Fruit fly (Drosophila melanogaster) whole organism, prepupa: Measurements from ENCODE around the gene Jhbp2.

Source experiments
- CG10631 ChIP-seq: fragments of 200-800 bp; sonication (Bioruptor generic); optimal IDR thresholded peaks from 2 replicates; lab custom pipeline; 2016; ENCODE audit warnings: missing biosample characterization, missing genetic modification characterization
- CG10669 ChIP-seq: fragments of 200-800 bp; sonication (Bioruptor generic); optimal IDR thresholded peaks from 3 replicates; lab custom pipeline; 2018; ENCODE audit warnings: missing biosample characterization, mild to moderate bottlenecking, missing genetic modification characterization, moderate library complexity
- CG11294 ChIP-seq: fragments of 200-800 bp; sonication (Bioruptor generic); IDR thresholded peaks from 2 replicates; pipeline ENCODE4 v1.3.6; 2022; ENCODE audit warnings: missing biosample characterization, missing genetic modification characterization
- CG11902 ChIP-seq: fragments of 200-800 bp; sonication (Bioruptor generic); optimal IDR thresholded peaks from 3 replicates; lab custom pipeline; 2016; ENCODE audit warnings: missing biosample characterization, missing genetic modification characterization
- CG3032 ChIP-seq: fragments of 200-800 bp; optimal IDR thresholded peaks from 2 replicates; lab custom pipeline; 2019; ENCODE audit warnings: missing biosample characterization, mild to moderate bottlenecking, missing genetic modification characterization, moderate library complexity
- CG31627 ChIP-seq: fragments of 200-800 bp; sonication (Bioruptor generic); optimal IDR thresholded peaks from 3 replicates; lab custom pipeline; 2016; ENCODE audit warnings: missing biosample characterization, missing genetic modification characterization
- CG32006 ChIP-seq: fragments of 200-800 bp; sonication (Bioruptor generic); optimal IDR thresholded peaks from 3 replicates; lab custom pipeline; 2017; ENCODE audit warnings: missing biosample characterization, mild to moderate bottlenecking, missing genetic modification characterization
- CG34406 ChIP-seq: fragments of 200-800 bp; sonication (Bioruptor generic); optimal IDR thresholded peaks from 3 replicates; lab custom pipeline; 2016; ENCODE audit warnings: missing biosample characterization, missing genetic modification characterization
- CG3919 ChIP-seq: fragments of 200-800 bp; sonication (Bioruptor generic); optimal IDR thresholded peaks from 3 replicates; lab custom pipeline; 2016; ENCODE audit warnings: missing biosample characterization, missing genetic modification characterization
- CG6276 ChIP-seq: fragments of 200-800 bp; sonication (Bioruptor generic); optimal IDR thresholded peaks from 2 replicates; lab custom pipeline; 2017; ENCODE audit warnings: missing biosample characterization, mild to moderate bottlenecking, missing genetic modification characterization
- CG6792 ChIP-seq: fragments of 200-800 bp; sonication (Bioruptor generic); optimal IDR thresholded peaks from 3 replicates; lab custom pipeline; 2016; ENCODE audit warnings: missing biosample characterization, missing genetic modification characterization
- CG6808 ChIP-seq: fragments of 200-800 bp; sonication (Bioruptor generic); optimal IDR thresholded peaks from 3 replicates; lab custom pipeline; 2017; ENCODE audit warnings: missing biosample characterization, missing genetic modification characterization, mild to moderate bottlenecking, moderate library complexity, missing genetic modification reagents
- CG7368 ChIP-seq: fragments of 200-800 bp; sonication (Bioruptor generic); optimal IDR thresholded peaks from 3 replicates; lab custom pipeline; 2016; ENCODE audit warnings: missing biosample characterization, missing genetic modification characterization
- CG8119 ChIP-seq: fragments of 200-800 bp; sonication (Bioruptor generic); IDR thresholded peaks from 3 replicates; pipeline ENCODE4 v1.3.6; 2022; ENCODE audit warnings: missing biosample characterization, missing genetic modification characterization
- CG9139 ChIP-seq: fragments of 200-800 bp; sonication (Bioruptor generic); optimal IDR thresholded peaks from 3 replicates; lab custom pipeline; 2017; ENCODE audit warnings: missing biosample characterization, mild to moderate bottlenecking, missing genetic modification characterization
- Eip75B ChIP-seq: fragments of 200-800 bp; sonication (Bioruptor generic); optimal IDR thresholded peaks from 3 replicates; lab custom pipeline; 2016; ENCODE audit warnings: missing biosample characterization, missing genetic modification characterization
- Eip78C ChIP-seq: fragments of 200-800 bp; sonication (Bioruptor generic); peaks from one replicate; lab custom pipeline; 2016; ENCODE audit warnings: missing biosample characterization, missing genetic modification characterization
- Ets21C ChIP-seq: fragments of 200-800 bp; sonication (Bioruptor generic); optimal IDR thresholded peaks from 3 replicates; lab custom pipeline; 2016; ENCODE audit warnings: missing biosample characterization, missing genetic modification characterization
- Ets96B ChIP-seq: fragments of 200-800 bp; optimal IDR thresholded peaks from 2 replicates; lab custom pipeline; 2019; ENCODE audit warnings: missing biosample characterization, mild to moderate bottlenecking, missing genetic modification characterization, moderate library complexity
- Gug ChIP-seq: fragments of 200-800 bp; sonication (Bioruptor generic); IDR thresholded peaks from 2 replicates; pipeline ENCODE4 v1.3.6; 2022; ENCODE audit warnings: missing biosample characterization, missing genetic modification characterization
- Hr38 ChIP-seq: sonication (Bioruptor generic); optimal IDR thresholded peaks from 2 replicates; lab custom pipeline; 2016; ENCODE audit warnings: missing biosample characterization, missing genetic modification characterization
- Hr39 ChIP-seq: fragments of 200-800 bp; sonication (Bioruptor generic); optimal IDR thresholded peaks from 2 replicates; lab custom pipeline; 2016; ENCODE audit warnings: missing biosample characterization, missing genetic modification characterization
- Hr4 ChIP-seq: fragments of 200-800 bp; sonication (Bioruptor generic); optimal IDR thresholded peaks from 3 replicates; lab custom pipeline; 2016; ENCODE audit warnings: missing biosample characterization, missing genetic modification characterization
- Lpt ChIP-seq: fragments of 200-800 bp; sonication (Bioruptor generic); optimal IDR thresholded peaks from 3 replicates; lab custom pipeline; 2016; ENCODE audit warnings: missing biosample characterization, missing genetic modification characterization
- OdsH ChIP-seq: fragments of 200-800 bp; sonication (Bioruptor generic); optimal IDR thresholded peaks from 3 replicates; lab custom pipeline; 2016; ENCODE audit warnings: missing biosample characterization, missing genetic modification characterization
- Smox ChIP-seq: fragments of 200-800 bp; sonication (Bioruptor generic); optimal IDR thresholded peaks from 3 replicates; lab custom pipeline; 2016; ENCODE audit warnings: missing biosample characterization, missing genetic modification characterization
- Sox102F ChIP-seq: fragments of 200-800 bp; sonication (Bioruptor generic); optimal IDR thresholded peaks from 2 replicates; lab custom pipeline; 2016; ENCODE audit warnings: missing biosample characterization, mild to moderate bottlenecking, missing genetic modification characterization
- Sox14 ChIP-seq: fragments of 200-800 bp; sonication (Bioruptor generic); optimal IDR thresholded peaks from 3 replicates; lab custom pipeline; 2016; ENCODE audit warnings: missing biosample characterization, missing genetic modification characterization
- Sox15 ChIP-seq: fragments of 200-800 bp; sonication (Bioruptor generic); optimal IDR thresholded peaks from 3 replicates; lab custom pipeline; 2016; ENCODE audit warnings: missing biosample characterization, missing genetic modification characterization
- achi ChIP-seq: fragments of 200-800 bp; sonication (Bioruptor generic); optimal IDR thresholded peaks from 3 replicates; lab custom pipeline; 2016; ENCODE audit warnings: missing biosample characterization, missing genetic modification characterization
- acj6 ChIP-seq: fragments of 200-800 bp; sonication (Bioruptor generic); optimal IDR thresholded peaks from 3 replicates; lab custom pipeline; 2016; ENCODE audit warnings: missing biosample characterization, missing genetic modification characterization
- cyc ChIP-seq: fragments of 200-800 bp; sonication (Bioruptor generic); optimal IDR thresholded peaks from 3 replicates; lab custom pipeline; 2016; ENCODE audit warnings: missing biosample characterization, missing genetic modification characterization
- dac ChIP-seq: fragments of 200-800 bp; sonication (Bioruptor generic); optimal IDR thresholded peaks from 2 replicates; lab custom pipeline; 2017; ENCODE audit warnings: missing biosample characterization, mild to moderate bottlenecking, missing genetic modification characterization
- dsx ChIP-seq: fragments of 200-800 bp; optimal IDR thresholded peaks from 3 replicates; lab custom pipeline; 2019; ENCODE audit warnings: missing biosample characterization, mild to moderate bottlenecking, missing genetic modification characterization, moderate library complexity; ENCODE audit not compliant: poor library complexity, severe bottlenecking
- eg ChIP-seq: fragments of 200-800 bp; sonication (Bioruptor generic); IDR thresholded peaks from 3 replicates; pipeline ENCODE4 v1.3.6; 2022; ENCODE audit warnings: missing biosample characterization, missing genetic modification characterization
- esn ChIP-seq: fragments of 200-800 bp; sonication (Bioruptor generic); optimal IDR thresholded peaks from 2 replicates; lab custom pipeline; 2016; ENCODE audit warnings: missing biosample characterization, mild to moderate bottlenecking, missing genetic modification characterization, moderate library complexity
- fd59A ChIP-seq: fragments of 200-800 bp; sonication (Bioruptor generic); optimal IDR thresholded peaks from 2 replicates; lab custom pipeline; 2017; ENCODE audit warnings: missing biosample characterization, mild to moderate bottlenecking, missing genetic modification characterization, missing genetic modification reagents
- fd85E ChIP-seq: fragments of 200-800 bp; sonication (Bioruptor generic); optimal IDR thresholded peaks from 3 replicates; lab custom pipeline; 2016; ENCODE audit warnings: missing biosample characterization, missing genetic modification characterization
- fkh ChIP-seq: fragments of 200-800 bp; sonication (Bioruptor generic); optimal IDR thresholded peaks from 3 replicates; lab custom pipeline; 2017; ENCODE audit warnings: missing biosample characterization, mild to moderate bottlenecking, missing genetic modification characterization, moderate library complexity
- lz ChIP-seq: fragments of 200-800 bp; sonication (Bioruptor generic); optimal IDR thresholded peaks from 3 replicates; lab custom pipeline; 2016; ENCODE audit warnings: missing biosample characterization, missing genetic modification characterization
- net ChIP-seq: fragments of 200-800 bp; sonication (Bioruptor generic); optimal IDR thresholded peaks from 3 replicates; lab custom pipeline; 2016; ENCODE audit warnings: missing biosample characterization, missing genetic modification characterization
- pdm3 ChIP-seq: fragments of 200-800 bp; sonication (Bioruptor generic); optimal IDR thresholded peaks from 3 replicates; lab custom pipeline; 2016; ENCODE audit warnings: missing biosample characterization, missing genetic modification characterization
- salr ChIP-seq, 2 experiments: fragments of 200-800 bp; sonication (Bioruptor generic); optimal IDR thresholded peaks; 3 replicates each; lab custom pipeline; 2016 to 2018; ENCODE audit warnings: missing biosample characterization in 2 of 2, missing genetic modification characterization in 2 of 2, mild to moderate bottlenecking in 1 of 2
- spab ChIP-seq: fragments of 200-800 bp; sonication (Bioruptor generic); optimal IDR thresholded peaks from 2 replicates; lab custom pipeline; 2017; ENCODE audit warnings: missing biosample characterization, mild to moderate bottlenecking, missing genetic modification characterization, missing genetic modification reagents
- ss ChIP-seq, 2 experiments: fragments of 200-800 bp; sonication (Bioruptor generic); optimal IDR thresholded peaks; 2 replicates in 1 of 2; 3 replicates in 1 of 2; lab custom pipeline; 2017 to 2018; ENCODE audit warnings: mild to moderate bottlenecking in 2 of 2, missing biosample characterization in 2 of 2, missing genetic modification characterization in 2 of 2, moderate library complexity in 1 of 2
- svp ChIP-seq: fragments of 200-800 bp; sonication (Bioruptor generic); peaks from one replicate; lab custom pipeline; 2016; ENCODE audit warnings: missing biosample characterization, missing genetic modification characterization
- topi ChIP-seq: fragments of 200-800 bp; sonication (Bioruptor generic); optimal IDR thresholded peaks from 3 replicates; lab custom pipeline; 2016; ENCODE audit warnings: missing biosample characterization, missing genetic modification characterization

Gene Jhbp2

dm6 chr3R:4957812-4958211 is 3.3 kb downstream of the Jhbp2 start (continued):
- TF ChIP-seq cyc (GFP tag; lab: Kevin White, UChicago) (no peak), Eip78C (no peak), Ets96B (tag; lab: Kevin White, UChicago) (no peak), eg (GFP tag; lab: Robert Waterston, UW) (peak; percentile 63), spab (GFP tag; lab: Kevin White, UChicago) (no peak)

dm6 chr3R:4955152-4955551 is 6.0 kb downstream of the Jhbp2 start, which contains the start of gene Jhbp3:
Gene Jhbp3, minus strand, starts transcription at chr3R:4955252.
- TF ChIP-seq Ets21C (GFP tag; lab: Kevin White, UChicago) = no peak
- TF ChIP-seq Eip75B (GFP tag; lab: Kevin White, UChicago) = no peak
- TF ChIP-seq Eip78C = no peak
- TF ChIP-seq ss (GFP tag; optimal IDR thresholded peaks at IDR 0.05; lab: Kevin White, UChicago) = no peak
- no peak for TF ChIP-seq topi (GFP tag; lab: Kevin White, UChicago)
- TF ChIP-seq CG10669 (GFP tag; lab: Kevin White, UChicago) = no peak
- TF ChIP-seq CG34406 (GFP tag; lab: Kevin White, UChicago) = no peak
- TF ChIP-seq CG9139 (GFP tag; lab: Kevin White, UChicago) = no peak
- TF ChIP-seq eg (GFP tag; lab: Robert Waterston, UW) = no peak
- no peak for TF ChIP-seq CG6808 (GFP tag; lab: Kevin White, UChicago)
- no peak for TF ChIP-seq net (GFP tag; lab: Kevin White, UChicago)
- no peak for TF ChIP-seq Lpt (GFP tag; lab: Kevin White, UChicago)
- no peak for TF ChIP-seq fd85E (GFP tag; lab: Kevin White, UChicago)
- TF ChIP-seq dac = no peak
- TF ChIP-seq cyc (GFP tag; lab: Kevin White, UChicago) = no peak

dm6 chr3R:4952571-4952929 is 8.6 kb downstream of the Jhbp2 start, which contains the start of gene Ubc6:
Gene Ubc6, minus strand, starts transcription at chr3R:4952682.
- TF ChIP-seq CG32006 (GFP tag; lab: Kevin White, UChicago) (no peak), salr (GFP tag; optimal IDR thresholded peaks at IDR 0.05; lab: Kevin White, UChicago) (peak in 1 of 2 experiments; percentile 28), lz (GFP tag; lab: Kevin White, UChicago) (peak; percentile 67), Sox15 (GFP tag; lab: Kevin White, UChicago) (peak; percentile 29), CG10669 (GFP tag; lab: Kevin White, UChicago) (peak; percentile 75), CG6276 (GFP tag; lab: Kevin White, UChicago) (no peak), Smox (GFP tag; lab: Kevin White, UChicago) (peak; percentile 59), CG8119 (no peak), Hr38 (GFP tag; lab: Kevin White, UChicago) (no peak), CG34406 (GFP tag; lab: Kevin White, UChicago) (no peak), topi (GFP tag; lab: Kevin White, UChicago) (peak; percentile 48), CG3032 (tag; lab: Kevin White, UChicago) (peak; percentile 48), CG7368 (GFP tag; lab: Kevin White, UChicago) (peak; percentile 42), achi (GFP tag; lab: Kevin White, UChicago) (peak; percentile 12), CG9139 (GFP tag; lab: Kevin White, UChicago) (no peak), Sox14 (GFP tag; lab: Kevin White, UChicago) (peak; percentile 68), CG11294 (no peak), Eip75B (GFP tag; lab: Kevin White, UChicago) (peak; percentile 49), acj6 (GFP tag; lab: Kevin White, UChicago) (peak; percentile 45), fkh (GFP tag; lab: Kevin White, UChicago) (no peak), Sox102F (GFP tag; lab: Kevin White, UChicago) (peak; percentile 24), esn (GFP tag; lab: Kevin White, UChicago) (peak; percentile 61), fd59A (GFP tag; lab: Kevin White, UChicago) (no peak), dac (no peak), Hr39 (GFP tag; lab: Kevin White, UChicago) (peak; percentile 76), CG6792 (GFP tag; lab: Kevin White, UChicago) (peak; percentile 23), Gug (GFP tag; lab: Robert Waterston, UW) (no peak), eg (GFP tag; lab: Robert Waterston, UW) (no peak), dsx (GFP tag; lab: Kevin White, UChicago) (no peak), CG10631 (GFP tag; lab: Kevin White, UChicago) (peak; percentile 49), Ets21C (GFP tag; lab: Kevin White, UChicago) (peak; percentile 60), pdm3 (GFP tag; lab: Kevin White, UChicago) (peak; percentile 66), cyc (GFP tag; lab: Kevin White, UChicago) (peak; percentile 66), CG11902 (GFP tag; lab: Kevin White, UChicago) (peak; percentile 33), Hr4 (GFP tag; lab: Kevin White, UChicago) (peak; percentile 30), svp (GFP tag; lab: Kevin White, UChicago) (peak; percentile 77), CG31627 (GFP tag; lab: Kevin White, UChicago) (peak; percentile 76), OdsH (GFP tag; lab: Kevin White, UChicago) (peak; percentile 62), CG3919 (GFP tag; lab: Kevin White, UChicago) (peak; percentile 64)
